Fruit fly (Drosophila melanogaster): Measurements from ENCODE around the gene CG13078.
A peak's percentile ranks its signal among the peaks of the same experiment; 100 is the strongest.

The CG13078 gene

DNA sequence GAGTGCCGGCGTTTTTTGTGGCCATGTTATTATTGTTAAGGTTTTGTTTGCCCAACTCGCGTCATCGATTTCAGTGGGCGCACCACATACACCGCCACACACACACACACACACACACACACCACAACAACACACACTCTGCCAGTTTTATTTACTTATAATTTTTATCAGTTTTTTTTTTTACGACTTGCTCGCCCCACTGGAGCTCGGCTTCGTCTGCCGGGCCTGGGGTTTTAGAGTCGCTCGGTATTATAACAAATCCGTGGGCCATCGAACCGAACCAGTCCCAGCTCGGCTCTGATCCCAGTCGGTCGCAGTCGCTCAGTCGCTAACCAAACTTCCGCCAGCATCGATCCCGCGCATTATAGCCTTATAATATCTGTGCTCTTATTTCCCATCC, 14.3 kb upstream of the CG13078 start (continued):
- TF ChIP-seq bbx (GFP tag; IDR thresholded peaks at IDR 0.05; ENCODE audit: partially characterized antibody) (0 out of 2 replicates have a peak, but pooled peaks have one; percentile 40), CG10462 (GFP tag; optimal IDR thresholded peaks at IDR 0.05) (no peak), CG16779 (GFP tag; IDR thresholded peaks at IDR 0.05) (no peak), CG31365 (tag; optimal IDR thresholded peaks at IDR 0.05) (no peak), bcd (GFP tag; optimal IDR thresholded peaks at IDR 0.05) (no peak), GATAe (GFP tag; conservative IDR thresholded peaks at IDR 0.05) (no peak), chinmo (GFP tag; IDR thresholded peaks at IDR 0.05; ENCODE audit: partially characterized antibody) (peak; percentile 88; the same call in 2 of the 4 replicates), shn (GFP tag; optimal IDR thresholded peaks at IDR 0.05) (no peak), oc (tag; optimal IDR thresholded peaks at IDR 0.05) (peak; percentile 62), gem (tag; optimal IDR thresholded peaks at IDR 0.05) (no peak), CG14014 (GFP tag; IDR thresholded peaks at IDR 0.05) (no peak; the same call in 1 of the 2 replicates), CG4282 (GFP tag; optimal IDR thresholded peaks at IDR 0.05) (no peak), Atf6 (GFP tag; IDR thresholded peaks at IDR 0.05) (peak; percentile 42; the same call in 1 of the 2 replicates), CG14441 (GFP tag; IDR thresholded peaks at IDR 0.05) (0 out of 2 replicates have a peak, but pooled peaks have one; percentile 6), hkb (optimal IDR thresholded peaks at IDR 0.05) (no peak), hkb (GFP tag; IDR thresholded peaks at IDR 0.05) (no peak), CG9876 (GFP tag; optimal IDR thresholded peaks at IDR 0.05) (no peak), abd-A (tag; optimal IDR thresholded peaks at IDR 0.05) (peak; percentile 84), CG1529 (GFP tag; optimal IDR thresholded peaks at IDR 0.05) (no peak), CG1792 (GFP tag; optimal IDR thresholded peaks at IDR 0.05) (no peak), CG2116 (GFP tag; optimal IDR thresholded peaks at IDR 0.05) (peak; percentile 5), bowl (GFP tag; IDR thresholded peaks at IDR 0.05) (no peak), nom (GFP tag; optimal IDR thresholded peaks at IDR 0.05) (peak; percentile 78), CG15514 (GFP tag; optimal IDR thresholded peaks at IDR 0.05) (peak; percentile 54), rib (GFP tag; IDR thresholded peaks at IDR 0.05) (0 out of 2 replicates have a peak, but pooled peaks have one; percentile 18), Pdp1 (GFP tag; optimal IDR thresholded peaks at IDR 0.05) (peak in 1 of 2 experiments; percentile 13), dati (GFP tag; IDR thresholded peaks at IDR 0.05) (no peak), CG13894 (tag; optimal IDR thresholded peaks at IDR 0.05) (peak; percentile 81), trem (tag; optimal IDR thresholded peaks at IDR 0.05) (no peak), crc (GFP tag; optimal IDR thresholded peaks at IDR 0.05) (no peak), Bdp1 (GFP tag; optimal IDR thresholded peaks at IDR 0.05) (no peak), crol (GFP tag; IDR thresholded peaks at IDR 0.05) (no peak), Xrp1 (GFP tag; IDR thresholded peaks at IDR 0.05) (0 out of 2 replicates have a peak, but pooled peaks have one; percentile 7), Hmx (GFP tag; optimal IDR thresholded peaks at IDR 0.05) (no peak), CrebB (tag; optimal IDR thresholded peaks at IDR 0.05) (peak; percentile 48), CG2875 (GFP tag; optimal IDR thresholded peaks at IDR 0.05) (peak; percentile 17), CG5180 (GFP tag; optimal IDR thresholded peaks at IDR 0.05) (peak; percentile 92), knrl (GFP tag; IDR thresholded peaks at IDR 0.05; ENCODE audit: partially characterized antibody) (no peak), Gug (GFP tag; IDR thresholded peaks at IDR 0.05) (no peak), gce (GFP tag; IDR thresholded peaks at IDR 0.05) (0 out of 3 replicates have a peak, but pooled peaks have one; percentile 6), dysf (GFP tag; IDR thresholded peaks at IDR 0.05) (0 out of 3 replicates have a peak, but pooled peaks have one; percentile 23), ato (GFP tag; IDR thresholded peaks at IDR 0.05; ENCODE audit: partially characterized antibody) (no peak), pita (GFP tag; optimal IDR thresholded peaks at IDR 0.05) (no peak), H2.0 (GFP tag; IDR thresholded peaks at IDR 0.05) (no peak), Ets65A (GFP tag) (no peak), Side (GFP tag; optimal IDR thresholded peaks at IDR 0.05) (peak; percentile 31), corto (GFP tag; optimal IDR thresholded peaks at IDR 0.05) (peak; percentile 35), CG15696 (tag; optimal IDR thresholded peaks at IDR 0.05) (no peak), CG10366 (GFP tag; IDR thresholded peaks at IDR 0.05) (no peak), PHDP (tag; optimal IDR thresholded peaks at IDR 0.05) (no peak), en (GFP tag; optimal IDR thresholded peaks at IDR 0.05) (no peak)
